Worm (Caenorhabditis elegans) whole organism, L4 larva: ENCODE results near the gene C39B5.2.
"Not testable (repeated sequence)": the region's sequence is repeated elsewhere in the genome, so short reads cannot be mapped to it uniquely, and the experiment has no call there.

Source experiments
- F44E2.7 ChIP-seq: fragments of 200-800 bp; sonication (Bioruptor generic); IDR thresholded peaks from 2 replicates; pipeline ENCODE4 v2.1.2; 2022; ENCODE audit warnings: missing genetic modification characterization, missing compliant biosample characterization
- T20F7.1 ChIP-seq: fragments of 200-800 bp; sonication (Bioruptor generic); optimal IDR thresholded peaks from 2 replicates; lab custom pipeline; 2018; ENCODE audit warnings: mild to moderate bottlenecking, missing genetic modification characterization, missing compliant biosample characterization
- Y105C5A.15 ChIP-seq: fragments of 200-800 bp; sonication (Bioruptor generic); IDR thresholded peaks from 2 replicates; pipeline ENCODE4 v1.3.6; 2022; ENCODE audit warnings: missing genetic modification characterization, missing compliant biosample characterization
- aha-1 ChIP-seq: fragments of 150-350 bp; peaks from one replicate; lab custom pipeline; 2014; ENCODE audit warnings: missing biosample characterization, missing genetic modification characterization
- ceh-20 ChIP-seq: fragments of 200-800 bp; sonication (Bioruptor generic); IDR thresholded peaks from 2 replicates; pipeline ENCODE4 v1.3.6; 2022; ENCODE audit warnings: missing genetic modification reagents, missing genetic modification characterization, missing compliant biosample characterization
- ceh-28 ChIP-seq: fragments of 150-350 bp; optimal IDR thresholded peaks from 2 replicates; lab custom pipeline; 2014; ENCODE audit warnings: missing biosample characterization, missing genetic modification reagents, missing genetic modification characterization
- ceh-62 ChIP-seq: sonication (generic microtip); optimal IDR thresholded peaks from 2 replicates; lab custom pipeline; 2017; ENCODE audit warnings: missing biosample characterization, missing genetic modification characterization
- cey-2 ChIP-seq: sonication (generic microtip); optimal IDR thresholded peaks from 3 replicates; lab custom pipeline; 2017; ENCODE audit warnings: missing genetic modification characterization, mild to moderate bottlenecking, missing compliant biosample characterization, antibody characterized with exemption, borderline replicate concordance; ENCODE audit not compliant: insufficient read depth
- ctbp-1 ChIP-seq: fragments of 200-800 bp; sonication (Bioruptor generic); IDR thresholded peaks from 2 replicates; pipeline ENCODE4 v1.3.6; 2022; ENCODE audit warnings: missing genetic modification reagents, missing genetic modification characterization, missing compliant biosample characterization
- daf-16 ChIP-seq, 3 experiments: sonication (generic microtip); optimal IDR thresholded peaks; 2 replicates each; lab custom pipeline; 2016 to 2017; ENCODE audit warnings: missing genetic modification characterization in 3 of 3, missing genetic modification reagents in 3 of 3, mild to moderate bottlenecking in 2 of 3, missing compliant biosample characterization in 2 of 3, missing biosample characterization in 1 of 3, moderate library complexity in 1 of 3
- daf-19 ChIP-seq: fragments of 200-800 bp; sonication (Bioruptor generic); conservative IDR thresholded peaks from 2 replicates; pipeline ENCODE4 v1.3.6; 2022; ENCODE audit warnings: missing genetic modification characterization, missing compliant biosample characterization
- daf-8 ChIP-seq: fragments of 200-800 bp; sonication (Bioruptor generic); IDR thresholded peaks from 2 replicates; pipeline ENCODE4 v1.3.6; 2022; ENCODE audit warnings: missing genetic modification characterization, missing compliant biosample characterization
- dpl-1 ChIP-seq: fragments of 150-350 bp; optimal IDR thresholded peaks from 2 replicates; lab custom pipeline; 2014; ENCODE audit warnings: missing biosample characterization, missing genetic modification reagents, missing genetic modification characterization
- egl-43 ChIP-seq: fragments of 200-800 bp; sonication (Bioruptor generic); IDR thresholded peaks from 2 replicates; pipeline ENCODE4 v1.3.6; 2022; ENCODE audit warnings: missing genetic modification reagents, missing genetic modification characterization, missing compliant biosample characterization
- hif-1 ChIP-seq, 2 experiments: sonication (generic microtip); optimal IDR thresholded peaks; 2 replicates each; lab custom pipeline; 2016 to 2017; ENCODE audit warnings: missing compliant biosample characterization in 2 of 2, missing genetic modification characterization in 2 of 2, missing genetic modification reagents in 2 of 2, missing genotype in 2 of 2, mild to moderate bottlenecking in 1 of 2
- hlh-30 ChIP-seq: sonication (generic microtip); optimal IDR thresholded peaks from 2 replicates; lab custom pipeline; 2017; ENCODE audit warnings: antibody characterized with exemption, mild to moderate bottlenecking, missing genetic modification characterization, missing compliant biosample characterization; ENCODE audit not compliant: insufficient read depth
- lin-13 ChIP-seq: fragments of 150-350 bp; optimal IDR thresholded peaks from 2 replicates; lab custom pipeline; 2014; ENCODE audit warnings: missing biosample characterization, missing genetic modification reagents, missing genetic modification characterization
- lin-29 ChIP-seq: fragments of 200-800 bp; sonication (Bioruptor generic); IDR thresholded peaks from 2 replicates; pipeline ENCODE4 v1.3.6; 2022; ENCODE audit warnings: missing genetic modification reagents, missing genetic modification characterization, missing compliant biosample characterization
- lin-38 ChIP-seq: fragments of 200-800 bp; sonication (Bioruptor generic); IDR thresholded peaks from 2 replicates; pipeline ENCODE4 v1.3.6; 2022; ENCODE audit warnings: missing genetic modification reagents, missing genetic modification characterization, missing compliant biosample characterization
- lsy-2 ChIP-seq, 2 experiments: fragments of 150-350 bp in 1 of 2; sonication (generic microtip) in 1 of 2; optimal IDR thresholded peaks; 2 replicates each; lab custom pipeline; 2014 to 2017; ENCODE audit warnings: missing biosample characterization in 2 of 2, missing genetic modification characterization in 2 of 2
- mep-1 ChIP-seq: fragments of 150-350 bp; sonication (generic microtip); optimal IDR thresholded peaks from 3 replicates; lab custom pipeline; 2014; ENCODE audit warnings: missing biosample characterization, missing genetic modification characterization
- mxl-2 ChIP-seq: fragments of 200-800 bp; sonication (Bioruptor generic); conservative IDR thresholded peaks from 2 replicates; pipeline ENCODE4 v1.3.6; 2022; ENCODE audit warnings: missing genetic modification reagents, missing genetic modification characterization, missing compliant biosample characterization
- mxl-3 ChIP-seq: fragments of 200-800 bp; sonication (Bioruptor generic); optimal IDR thresholded peaks from 2 replicates; lab custom pipeline; 2018; ENCODE audit warnings: mild to moderate bottlenecking, missing genetic modification characterization, missing compliant biosample characterization
- nhr-10 ChIP-seq: fragments of 150-350 bp; optimal IDR thresholded peaks from 2 replicates; lab custom pipeline; 2014; ENCODE audit warnings: missing biosample characterization, missing genetic modification characterization
- nhr-11 ChIP-seq: fragments of 150-350 bp; optimal IDR thresholded peaks from 2 replicates; lab custom pipeline; 2014; ENCODE audit warnings: missing biosample characterization, missing genetic modification characterization
- nhr-237 ChIP-seq: sonication (generic microtip); optimal IDR thresholded peaks from 2 replicates; lab custom pipeline; 2017; ENCODE audit warnings: missing biosample characterization, missing genetic modification characterization
- nhr-25 ChIP-seq: sonication (generic microtip); optimal IDR thresholded peaks from 2 replicates; lab custom pipeline; 2017; ENCODE audit warnings: missing genetic modification characterization, mild to moderate bottlenecking, missing compliant biosample characterization, antibody characterized with exemption, moderate library complexity, borderline replicate concordance; ENCODE audit not compliant: insufficient read depth
- nhr-28 ChIP-seq: fragments of 150-350 bp; optimal IDR thresholded peaks from 2 replicates; lab custom pipeline; 2014; ENCODE audit warnings: missing biosample characterization, missing genetic modification characterization
- nhr-48 ChIP-seq: sonication (generic microtip); optimal IDR thresholded peaks from 2 replicates; lab custom pipeline; 2016; ENCODE audit warnings: mild to moderate bottlenecking, missing genetic modification characterization, missing compliant biosample characterization
- nhr-76 ChIP-seq: fragments of 150-350 bp; optimal IDR thresholded peaks from 2 replicates; lab custom pipeline; 2014; ENCODE audit warnings: missing biosample characterization, missing genetic modification characterization
- pha-4 ChIP-seq, 2 experiments: fragments of 150-350 bp in 1 of 2; fragments of 200-800 bp in 1 of 2; sonication (Bioruptor generic) in 1 of 2; IDR thresholded peaks in 1 of 2; optimal IDR thresholded peaks in 1 of 2; 2 replicates each; pipeline versions ENCODE4 v1.3.6 to Lab custom; 2014 to 2022; ENCODE audit warnings: missing genetic modification characterization in 2 of 2, missing genetic modification reagents in 2 of 2, missing biosample characterization in 1 of 2, missing compliant biosample characterization in 1 of 2
- pqm-1 ChIP-seq: sonication (generic microtip); optimal IDR thresholded peaks from 2 replicates; lab custom pipeline; 2017; ENCODE audit warnings: missing biosample characterization, missing genetic modification characterization
- saeg-2 ChIP-seq: fragments of 200-800 bp; sonication (Bioruptor generic); IDR thresholded peaks from 2 replicates; pipeline ENCODE4 v1.3.6; 2022; ENCODE audit warnings: missing genetic modification reagents, missing genetic modification characterization, missing compliant biosample characterization
- snpc-4 ChIP-seq: fragments of 150-350 bp; optimal IDR thresholded peaks from 2 replicates; lab custom pipeline; 2014; ENCODE audit warnings: missing biosample characterization, missing genetic modification characterization
- tag-97 ChIP-seq: fragments of 200-800 bp; sonication (Bioruptor generic); IDR thresholded peaks from 2 replicates; pipeline ENCODE4 v1.3.6; 2022; ENCODE audit warnings: missing genetic modification characterization, missing compliant biosample characterization
- unc-130 ChIP-seq: sonication (generic microtip); optimal IDR thresholded peaks from 2 replicates; lab custom pipeline; 2016; ENCODE audit warnings: missing genetic modification reagents, missing genetic modification characterization, missing compliant biosample characterization
- unc-62 ChIP-seq, 3 experiments: fragments of 150-350 bp in 1 of 3; sonication (generic microtip); optimal IDR thresholded peaks in 2 of 3; peaks in 1 of 3; 1 replicate in 1 of 3; 2 replicates in 2 of 3; lab custom pipeline; 2014 to 2017; ENCODE audit warnings: missing biosample characterization in 3 of 3, missing genetic modification characterization in 3 of 3, missing genetic modification reagents in 3 of 3, missing genotype in 1 of 3
- vab-7 ChIP-seq: fragments of 200-800 bp; sonication (Bioruptor generic); IDR thresholded peaks from 2 replicates; pipeline ENCODE4 v1.3.6; 2022; ENCODE audit warnings: missing genetic modification reagents, missing genetic modification characterization, missing compliant biosample characterization
- ztf-7 ChIP-seq: fragments of 150-350 bp; optimal IDR thresholded peaks from 2 replicates; lab custom pipeline; 2014; ENCODE audit warnings: missing biosample characterization, missing genetic modification characterization

The C39B5.2 gene

DNA sequence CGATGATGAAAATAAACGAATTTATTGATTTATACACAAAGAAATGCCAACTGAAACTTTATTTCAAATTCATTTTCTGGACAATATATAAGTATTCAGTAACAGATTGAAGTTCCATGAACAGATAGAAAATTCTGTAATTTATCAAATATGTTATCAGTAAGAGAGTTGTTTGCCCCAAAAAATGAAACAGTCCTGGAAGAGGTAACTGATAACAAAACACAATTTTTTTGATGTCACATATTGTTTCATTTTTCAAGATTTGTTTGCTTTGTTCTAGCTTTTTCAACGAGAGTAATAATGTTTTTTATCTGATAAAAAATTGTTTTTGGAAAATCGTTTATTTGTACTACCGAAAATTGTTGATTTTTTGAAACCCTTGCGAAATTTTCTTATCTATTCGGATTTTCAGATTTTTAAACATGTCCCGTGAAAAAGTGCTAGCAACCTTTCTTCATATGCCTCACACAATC, 18.4 kb downstream of the C39B5.2 start, which contains the start of gene fbxa-73:
fbxa-73 (plus strand) TSS at position 423 of the 473 bp plus-strand sequence.
- TF ChIP-seq pqm-1 = peak; percentile 83
- no peak for TF ChIP-seq daf-16 (GFP tag; optimal IDR thresholded peaks at IDR 0.05; lab: Kevin White, UChicago)
- TF ChIP-seq daf-16 (tag; optimal IDR thresholded peaks at IDR 0.05; lab: Kevin White, UChicago) = peak; percentile 84
- no peak for TF ChIP-seq lsy-2 (tag; optimal IDR thresholded peaks at IDR 0.05; lab: Kevin White, UChicago)
- TF ChIP-seq nhr-28 (tag; lab: Kevin White, UChicago) = peak; percentile 64

DNA sequence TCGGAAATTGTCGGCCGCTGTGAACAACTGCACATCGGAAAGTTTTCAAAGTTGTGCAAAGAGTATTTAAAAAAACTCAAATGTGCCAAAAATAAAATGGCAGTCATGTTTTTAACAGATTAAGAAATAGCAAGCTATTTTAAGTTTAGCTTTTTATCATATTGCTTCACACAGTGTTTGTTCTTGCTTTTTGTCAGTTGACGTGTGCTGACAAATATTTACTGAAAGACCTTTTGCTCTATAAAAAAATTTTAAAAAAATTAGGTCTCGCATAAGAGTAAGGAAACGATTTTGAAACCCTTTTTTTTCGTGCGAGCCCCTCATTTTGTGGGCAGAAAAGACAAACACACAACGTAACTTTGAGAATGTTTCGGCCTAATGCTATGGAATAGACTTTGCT, 20.8 kb downstream of the C39B5.2 start, which contains the start of gene fbxa-71:
fbxa-71 (plus strand) TSS at position 301 of the 400 bp plus-strand sequence.
- no peak for TF ChIP-seq tag-97 (GFP tag; lab: Robert Waterston, UW)
- TF ChIP-seq cey-2 (tag; lab: Kevin White, UChicago) = no peak
- TF ChIP-seq unc-62 (GFP tag; optimal IDR thresholded peaks at IDR 0.05 in 1 of 2; lab: Kevin White, UChicago) = no peak
- no peak for TF ChIP-seq unc-62 (tag; optimal IDR thresholded peaks at IDR 0.05; lab: Kevin White, UChicago)
- TF ChIP-seq lsy-2 (tag; optimal IDR thresholded peaks at IDR 0.05; lab: Kevin White, UChicago) = no peak
- no peak for TF ChIP-seq F44E2.7
- no peak for TF ChIP-seq lin-38 (GFP tag; lab: Robert Waterston, UW)
- no peak for TF ChIP-seq nhr-11 (tag; lab: Kevin White, UChicago)
- TF ChIP-seq nhr-48 (tag; lab: Kevin White, UChicago) = no peak
- no peak for TF ChIP-seq pha-4 (GFP tag; IDR thresholded peaks at IDR 0.05; lab: Robert Waterston, UW)
- no peak for TF ChIP-seq pha-4 (tag; optimal IDR thresholded peaks at IDR 0.05; lab: Kevin White, UChicago)
- TF ChIP-seq mxl-3 (GFP tag; lab: Kevin White, UChicago) = no peak
- TF ChIP-seq nhr-76 (tag; lab: Kevin White, UChicago) = no peak
- no peak for TF ChIP-seq daf-16 (GFP tag; optimal IDR thresholded peaks at IDR 0.05; lab: Kevin White, UChicago)
- TF ChIP-seq daf-16 (tag; optimal IDR thresholded peaks at IDR 0.05; lab: Kevin White, UChicago) = no peak

DNA sequence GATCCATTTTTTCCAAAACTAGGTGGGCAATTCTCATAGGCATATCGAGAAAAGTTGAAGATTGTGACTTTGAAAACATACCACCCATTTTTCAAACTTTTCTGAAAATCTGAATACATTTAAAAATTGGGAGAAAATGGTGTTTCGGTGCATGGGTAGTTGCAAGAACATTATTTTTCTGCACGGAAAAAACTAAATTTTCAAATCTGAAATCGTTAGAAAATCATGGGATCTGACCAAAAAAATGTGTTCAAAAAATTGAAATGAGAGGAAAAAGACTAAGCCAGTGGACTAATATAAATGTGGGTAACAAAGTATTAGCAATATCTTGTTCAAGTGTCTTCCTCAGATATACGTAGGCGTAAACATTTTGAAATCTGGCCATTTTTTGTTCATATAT, 24.2 kb downstream of the C39B5.2 start, which contains the start of gene fbxa-43:
fbxa-43 (minus strand) TSS at position 101 of the 400 bp plus-strand sequence.
- TF ChIP-seq nhr-237 (tag; lab: Kevin White, UChicago) = no peak
- no peak for TF ChIP-seq daf-8
- no peak for TF ChIP-seq nhr-10
- no peak for TF ChIP-seq mxl-3 (GFP tag; lab: Kevin White, UChicago)
- no peak for TF ChIP-seq ceh-62 (tag; lab: Kevin White, UChicago)
- no peak for TF ChIP-seq saeg-2
- no peak for TF ChIP-seq ceh-28 (tag; lab: Kevin White, UChicago)
- TF ChIP-seq daf-19 (GFP tag; lab: Robert Waterston, UW) = no peak
- TF ChIP-seq ctbp-1 (GFP tag; lab: Robert Waterston, UW) = no peak
- no peak for TF ChIP-seq T20F7.1 (GFP tag; lab: Kevin White, UChicago)
- TF ChIP-seq dpl-1 = no peak
- TF ChIP-seq unc-130 = no peak

DNA sequence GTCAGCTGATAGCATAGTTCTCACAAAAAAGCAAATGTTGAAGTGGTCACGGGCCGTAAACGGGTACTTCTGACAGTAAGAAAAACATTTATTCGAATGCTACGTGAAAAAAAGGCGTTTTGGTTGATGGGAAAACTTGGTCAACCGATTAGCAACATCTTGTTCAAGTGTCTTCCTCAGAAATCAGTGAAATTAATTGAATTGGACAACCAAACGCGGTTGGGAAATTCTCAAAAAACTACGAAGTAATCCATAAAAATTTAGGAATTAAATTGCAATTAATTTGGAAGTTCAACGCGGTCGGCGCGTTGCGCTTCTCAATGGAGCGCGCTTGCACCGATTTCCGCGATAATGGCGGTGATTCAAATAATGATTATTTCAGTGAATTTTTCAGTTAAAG, 24.6 kb downstream of the C39B5.2 start:
- TF ChIP-seq nhr-76 (tag; lab: Kevin White, UChicago) = no peak
- TF ChIP-seq aha-1 (tag; lab: Kevin White, UChicago) = no peak

DNA sequence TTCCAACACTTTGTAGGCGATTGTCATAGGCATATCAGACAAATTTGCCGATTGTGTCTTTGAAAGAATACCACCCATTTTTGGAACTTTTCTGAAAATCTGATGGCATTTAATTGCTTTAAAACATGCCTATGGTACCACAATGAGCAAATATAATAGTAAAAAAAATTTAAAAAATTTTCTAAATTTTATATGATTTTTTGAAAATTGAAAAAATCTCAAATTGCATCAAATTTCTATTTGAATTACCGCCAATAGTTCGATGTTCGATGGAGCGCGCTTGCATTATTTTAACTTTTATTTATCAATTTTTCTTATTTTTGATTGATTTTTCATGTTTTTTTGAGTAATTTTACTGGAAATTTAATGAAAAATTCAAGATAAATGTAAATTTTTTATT, 26.7 kb downstream of the C39B5.2 start, which contains the start of gene fbxa-42:
fbxa-42 (minus strand) TSS at position 101 of the 400 bp plus-strand sequence.
- not testable (repeated sequence) for TF ChIP-seq ceh-20 (GFP tag; lab: Robert Waterston, UW); T20F7.1 (GFP tag; lab: Kevin White, UChicago); snpc-4 (tag; lab: Kevin White, UChicago)

DNA sequence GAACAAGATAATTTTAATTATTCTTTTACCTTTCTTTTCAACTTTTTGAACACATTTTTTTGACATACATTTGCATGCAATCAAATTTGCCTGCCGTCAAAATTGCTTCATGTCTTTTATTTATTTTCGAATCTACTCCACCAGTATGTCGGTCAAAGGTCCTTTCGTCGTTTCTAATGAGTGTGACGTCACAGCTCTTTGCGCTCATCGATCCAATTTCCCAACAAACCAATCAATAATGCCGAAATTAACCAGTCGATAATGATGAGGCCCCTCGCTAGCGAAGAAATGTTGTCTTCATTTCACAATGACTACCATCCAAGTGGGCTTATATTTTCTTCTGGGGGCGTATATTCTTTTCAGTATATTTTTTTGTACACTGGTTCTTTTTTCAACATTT, 28.3 kb downstream of the C39B5.2 start, which contains the start of gene Y54F10BM.6:
Y54F10BM.6 (plus strand) TSS at position 301 of the 400 bp plus-strand sequence.
- no peak for TF ChIP-seq mep-1 (tag; lab: Kevin White, UChicago)
- TF ChIP-seq Y105C5A.15 = no peak
- TF ChIP-seq mxl-2 (GFP tag; lab: Robert Waterston, UW) = no peak
- no peak for TF ChIP-seq lin-13
- TF ChIP-seq ztf-7 (tag; lab: Kevin White, UChicago) = no peak
- TF ChIP-seq nhr-25 (tag; lab: Kevin White, UChicago) = no peak
- TF ChIP-seq ceh-62 (tag; lab: Kevin White, UChicago) = no peak
- TF ChIP-seq vab-7 = no peak
- TF ChIP-seq lin-29 (GFP tag; lab: Robert Waterston, UW) = no peak
- no peak for TF ChIP-seq egl-43 (GFP tag; lab: Robert Waterston, UW)
- no peak for TF ChIP-seq hif-1 (tag; optimal IDR thresholded peaks at IDR 0.05; lab: Kevin White, UChicago)
- no peak for TF ChIP-seq hlh-30 (tag; lab: Kevin White, UChicago)
- TF ChIP-seq tag-97 (GFP tag; lab: Robert Waterston, UW) = no peak
